Fruit fly (Drosophila melanogaster) whole organism, prepupa: ENCODE data around the gene Med.

Experiments used
- Blimp-1 ChIP-seq: fragments of 200-800 bp; sonication (Bioruptor generic); optimal IDR thresholded peaks from 3 replicates; lab custom pipeline; 2017; ENCODE audit warnings: missing biosample characterization, missing genetic modification characterization, mild to moderate bottlenecking, moderate library complexity, missing genetic modification reagents
- CG11762 ChIP-seq: fragments of 200-800 bp; sonication (Bioruptor generic); optimal IDR thresholded peaks from 3 replicates; lab custom pipeline; 2016; ENCODE audit warnings: missing biosample characterization, missing genetic modification characterization; ENCODE audit not compliant: insufficient read depth
- CG16779 ChIP-seq: fragments of 200-800 bp; sonication (Bioruptor generic); optimal IDR thresholded peaks from 3 replicates; lab custom pipeline; 2017; ENCODE audit warnings: missing biosample characterization, mild to moderate bottlenecking, missing genetic modification characterization
- CG32006 ChIP-seq: fragments of 200-800 bp; sonication (Bioruptor generic); optimal IDR thresholded peaks from 3 replicates; lab custom pipeline; 2017; ENCODE audit warnings: missing biosample characterization, mild to moderate bottlenecking, missing genetic modification characterization
- CG34406 ChIP-seq: fragments of 200-800 bp; sonication (Bioruptor generic); optimal IDR thresholded peaks from 3 replicates; lab custom pipeline; 2016; ENCODE audit warnings: missing biosample characterization, missing genetic modification characterization
- CG3919 ChIP-seq: fragments of 200-800 bp; sonication (Bioruptor generic); optimal IDR thresholded peaks from 3 replicates; lab custom pipeline; 2016; ENCODE audit warnings: missing biosample characterization, missing genetic modification characterization
- CG4318 ChIP-seq: fragments of 200-800 bp; sonication (Bioruptor generic); optimal IDR thresholded peaks from 3 replicates; lab custom pipeline; 2017; ENCODE audit warnings: missing biosample characterization, mild to moderate bottlenecking, missing genetic modification characterization
- CG6808 ChIP-seq: fragments of 200-800 bp; sonication (Bioruptor generic); optimal IDR thresholded peaks from 3 replicates; lab custom pipeline; 2017; ENCODE audit warnings: missing biosample characterization, missing genetic modification characterization, mild to moderate bottlenecking, moderate library complexity, missing genetic modification reagents
- CG6854 ChIP-seq: fragments of 200-800 bp; sonication (Bioruptor generic); optimal IDR thresholded peaks from 2 replicates; lab custom pipeline; 2017; ENCODE audit warnings: missing biosample characterization, mild to moderate bottlenecking, missing genetic modification characterization
- CG8119 ChIP-seq: fragments of 200-800 bp; sonication (Bioruptor generic); IDR thresholded peaks from 3 replicates; pipeline ENCODE4 v1.3.6; 2022; ENCODE audit warnings: missing biosample characterization, missing genetic modification characterization
- CG8319 ChIP-seq: fragments of 200-800 bp; sonication (Bioruptor generic); optimal IDR thresholded peaks from 3 replicates; lab custom pipeline; 2016; ENCODE audit warnings: missing biosample characterization, missing genetic modification characterization
- CG9139 ChIP-seq: fragments of 200-800 bp; sonication (Bioruptor generic); optimal IDR thresholded peaks from 3 replicates; lab custom pipeline; 2017; ENCODE audit warnings: missing biosample characterization, mild to moderate bottlenecking, missing genetic modification characterization
- Ets96B ChIP-seq: fragments of 200-800 bp; optimal IDR thresholded peaks from 2 replicates; lab custom pipeline; 2019; ENCODE audit warnings: missing biosample characterization, mild to moderate bottlenecking, missing genetic modification characterization, moderate library complexity
- Gug ChIP-seq: fragments of 200-800 bp; sonication (Bioruptor generic); IDR thresholded peaks from 2 replicates; pipeline ENCODE4 v1.3.6; 2022; ENCODE audit warnings: missing biosample characterization, missing genetic modification characterization
- Sox15 ChIP-seq: fragments of 200-800 bp; sonication (Bioruptor generic); optimal IDR thresholded peaks from 3 replicates; lab custom pipeline; 2016; ENCODE audit warnings: missing biosample characterization, missing genetic modification characterization
- cyc ChIP-seq: fragments of 200-800 bp; sonication (Bioruptor generic); optimal IDR thresholded peaks from 3 replicates; lab custom pipeline; 2016; ENCODE audit warnings: missing biosample characterization, missing genetic modification characterization
- fkh ChIP-seq: fragments of 200-800 bp; sonication (Bioruptor generic); optimal IDR thresholded peaks from 3 replicates; lab custom pipeline; 2017; ENCODE audit warnings: missing biosample characterization, mild to moderate bottlenecking, missing genetic modification characterization, moderate library complexity
- ss ChIP-seq, 2 experiments: fragments of 200-800 bp; sonication (Bioruptor generic); optimal IDR thresholded peaks; 2 replicates in 1 of 2; 3 replicates in 1 of 2; lab custom pipeline; 2017 to 2018; ENCODE audit warnings: mild to moderate bottlenecking in 2 of 2, missing biosample characterization in 2 of 2, missing genetic modification characterization in 2 of 2, moderate library complexity in 1 of 2
- svp ChIP-seq: fragments of 200-800 bp; sonication (Bioruptor generic); peaks from one replicate; lab custom pipeline; 2016; ENCODE audit warnings: missing biosample characterization, missing genetic modification characterization
- topi ChIP-seq: fragments of 200-800 bp; sonication (Bioruptor generic); optimal IDR thresholded peaks from 3 replicates; lab custom pipeline; 2016; ENCODE audit warnings: missing biosample characterization, missing genetic modification characterization
- vri ChIP-seq: fragments of 200-800 bp; sonication (Bioruptor generic); optimal IDR thresholded peaks from 3 replicates; lab custom pipeline; 2016; ENCODE audit warnings: missing biosample characterization, mild to moderate bottlenecking, missing genetic modification characterization

The Med gene

dm6 chr3R:31599538-31600313 lies 11.1 kb upstream of the Med start:
- peak; percentile 16 for TF ChIP-seq fkh (GFP tag; lab: Kevin White, UChicago)
- TF ChIP-seq CG4318 (GFP tag; lab: Kevin White, UChicago) = no peak
- peak; percentile 94 for TF ChIP-seq vri
- peak; percentile 81 for TF ChIP-seq svp
- no peak for TF ChIP-seq CG32006 (GFP tag; lab: Kevin White, UChicago)

DNA sequence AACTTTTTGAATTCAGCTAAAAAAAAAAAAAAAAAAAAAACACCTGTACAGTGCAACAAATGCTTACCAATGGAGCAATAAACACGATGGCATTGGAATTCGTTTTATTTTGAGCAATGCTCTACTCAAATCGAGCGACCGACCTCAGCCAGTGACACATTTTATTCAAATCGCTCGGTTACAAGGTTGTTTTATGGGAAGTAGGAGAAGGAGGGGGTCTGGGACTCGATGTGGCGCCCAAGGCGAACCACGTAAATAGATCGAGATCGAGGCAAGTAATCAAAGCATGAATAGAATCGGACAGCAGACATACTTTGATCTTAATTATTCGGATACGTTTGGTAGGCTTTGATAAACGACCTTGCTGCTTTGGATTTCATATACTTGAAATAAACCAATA lies 7.6 kb upstream of the Med start:
- no peak for TF ChIP-seq CG6808 (GFP tag; lab: Kevin White, UChicago)

DNA sequence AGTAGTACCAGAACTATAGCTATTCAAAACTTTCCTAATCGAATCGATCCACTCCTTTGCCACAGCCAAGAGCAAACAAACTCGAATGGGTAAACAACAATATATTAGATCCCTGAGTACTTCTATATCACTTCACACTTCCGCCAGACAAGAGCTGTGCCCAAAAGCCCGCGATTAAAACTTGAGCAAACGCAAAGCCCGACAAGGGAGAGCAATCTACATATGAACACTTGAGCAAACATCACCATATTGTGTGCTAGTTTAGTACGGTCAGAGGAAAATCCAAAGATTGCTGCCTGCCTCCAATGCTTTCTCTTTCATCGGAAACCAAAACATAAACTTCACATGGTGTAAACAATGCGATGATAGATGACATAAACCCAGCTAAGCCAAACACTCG lies 7.2 kb upstream of the Med start:
- peak; percentile 88 for TF ChIP-seq fkh (GFP tag; lab: Kevin White, UChicago)
- no peak for TF ChIP-seq CG8119 (GFP tag; lab: Robert Waterston, UW)
- TF ChIP-seq, all 60 proteins: peak for 1

dm6 chr3R:31604409-31605116 lies 6.3 kb upstream of the Med start:
- TF ChIP-seq svp (peak; percentile 87), Ets96B (tag; lab: Kevin White, UChicago) (no peak), cyc (no peak), CG8319 (no peak)

DNA sequence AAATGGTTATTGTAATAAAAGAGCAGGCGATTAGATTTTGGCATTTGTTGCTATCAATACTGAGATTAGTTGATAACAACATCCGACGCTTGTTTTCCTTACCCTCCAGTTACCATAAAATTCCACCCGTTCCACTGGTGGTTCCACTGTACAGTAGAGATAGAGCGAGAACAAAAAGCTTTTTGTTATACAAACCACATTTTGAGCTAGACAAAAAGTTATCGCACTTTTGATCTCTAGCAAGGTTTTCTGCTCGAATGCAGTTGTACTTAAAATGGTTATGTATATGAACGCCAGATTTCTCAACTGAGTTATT lies 5.8 kb upstream of the Med start:
- peak; percentile 81 for TF ChIP-seq svp
- TF ChIP-seq CG34406 (GFP tag; lab: Kevin White, UChicago) = no peak

DNA sequence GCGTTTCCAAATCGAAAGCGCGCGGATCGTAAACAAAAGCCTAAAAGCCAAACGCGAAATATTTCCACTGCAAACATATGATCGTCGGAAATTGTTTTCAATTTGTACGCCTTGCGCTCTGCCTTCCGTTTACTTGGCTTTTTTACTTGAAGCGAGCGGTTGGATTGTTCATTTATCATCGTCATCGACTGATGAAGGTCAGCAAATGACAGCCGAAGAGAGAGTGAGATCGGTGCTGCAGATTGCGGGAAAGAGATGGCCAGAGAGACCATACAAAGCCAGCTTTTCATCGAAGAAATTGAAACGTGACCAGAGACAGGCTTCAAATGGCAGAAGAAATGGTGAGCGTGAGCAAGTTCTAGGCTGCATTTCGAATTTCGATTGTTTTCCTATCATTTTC lies 5.1 kb upstream of the Med start:
- TF ChIP-seq svp = peak; percentile 83
- TF ChIP-seq CG11762 = no peak
- TF ChIP-seq CG6808 (GFP tag; lab: Kevin White, UChicago) = no peak
- peak; percentile 18 for TF ChIP-seq Blimp-1 (GFP tag; lab: Kevin White, UChicago)
- TF ChIP-seq, all 60 proteins: peak for 2

- TF ChIP-seq svp = peak; percentile 57
- no peak for TF ChIP-seq topi (GFP tag; lab: Kevin White, UChicago)
- TF ChIP-seq, all 60 proteins: peak for 1
These were observed 4.4 kb upstream of the Med start for dm6 chr3R:31606242-31607143.

dm6 chr3R:31607287-31607849 lies 3.5 kb upstream of the Med start:
- TF ChIP-seq CG6854 (GFP tag; lab: Kevin White, UChicago) (no peak), vri (peak; percentile 87), CG9139 (no peak), CG16779 (tag; lab: Kevin White, UChicago) (no peak), svp (peak; percentile 62), ss (GFP tag; optimal IDR thresholded peaks at IDR 0.05; lab: Kevin White, UChicago) (no peak), CG3919 (no peak), CG8319 (no peak), CG4318 (GFP tag; lab: Kevin White, UChicago) (no peak)
- TF ChIP-seq, all 60 proteins: peak for 2

DNA sequence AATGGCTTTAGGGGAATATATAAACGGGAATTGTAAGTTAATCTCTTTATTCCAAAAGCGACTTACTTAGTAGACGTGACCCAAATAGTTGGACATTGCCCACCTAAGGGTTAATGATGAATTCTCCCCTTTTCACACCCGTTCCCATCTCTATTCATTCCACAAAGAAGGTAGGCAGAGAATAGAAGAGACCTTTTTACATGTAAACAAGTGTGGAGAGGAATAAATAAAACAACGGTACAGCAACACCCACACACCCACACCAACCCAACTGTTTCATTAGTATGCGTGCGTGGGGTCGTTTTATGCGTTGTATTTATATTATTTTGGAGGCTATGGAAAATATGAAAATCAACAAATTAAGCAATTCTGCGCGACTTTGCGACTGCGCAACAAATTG lies 2.8 kb upstream of the Med start:
- no peak for TF ChIP-seq Sox15 (GFP tag; lab: Kevin White, UChicago)
- no peak for TF ChIP-seq Gug
- TF ChIP-seq fkh (GFP tag; lab: Kevin White, UChicago) = peak; percentile 57
- peak; percentile 57 for TF ChIP-seq svp
